Fruit fly (Drosophila melanogaster) whole organism, embryonic: ENCODE measurements around the gene Cpr23B.

Experiments
- ATbp ChIP-seq: fragments of 200-800 bp; sonication (Bioruptor generic); optimal IDR thresholded peaks from 2 replicates; lab custom pipeline; 2017; ENCODE audit warnings: missing biosample characterization, mild to moderate bottlenecking, missing genetic modification characterization, missing genetic modification reagents
- Ada2b ChIP-seq: fragments of 200-800 bp; sonication (Bioruptor generic); IDR thresholded peaks from 2 replicates; pipeline ENCODE4 v1.3.6; 2022; ENCODE audit warnings: missing biosample characterization, missing genetic modification characterization
- Atf3 ChIP-seq: fragments of 200-800 bp; sonication (Bioruptor generic); optimal IDR thresholded peaks from 3 replicates; lab custom pipeline; 2016; ENCODE audit warnings: missing biosample characterization, missing genetic modification characterization
- Bgb ChIP-seq: fragments of 200-800 bp; sonication (Bioruptor generic); IDR thresholded peaks from 2 replicates; pipeline ENCODE4 v1.3.6; 2022; ENCODE audit warnings: missing biosample characterization, missing genetic modification characterization; ENCODE audit not compliant: partially characterized antibody
- CG1024 ChIP-seq: fragments of 200-800 bp; sonication (Bioruptor generic); IDR thresholded peaks from 2 replicates; pipeline ENCODE4 v1.3.6; 2022; ENCODE audit warnings: missing biosample characterization, missing genetic modification characterization
- CG10979 ChIP-seq: fragments of 200-800 bp; sonication (Bioruptor generic); optimal IDR thresholded peaks from 2 replicates; lab custom pipeline; 2018; ENCODE audit warnings: missing biosample characterization, mild to moderate bottlenecking, missing genetic modification characterization, moderate library complexity
- CG13624 ChIP-seq: fragments of 200-800 bp; sonication (Bioruptor generic); optimal IDR thresholded peaks from 2 replicates; lab custom pipeline; 2016; ENCODE audit warnings: missing biosample characterization, missing genetic modification characterization
- CG16815 ChIP-seq: fragments of 200-800 bp; sonication (Bioruptor generic); optimal IDR thresholded peaks from 3 replicates; lab custom pipeline; 2017; ENCODE audit warnings: missing biosample characterization, mild to moderate bottlenecking, missing genetic modification characterization
- CG17328 ChIP-seq: fragments of 200-800 bp; sonication (Bioruptor generic); IDR thresholded peaks from 2 replicates; pipeline ENCODE4 v1.3.6; 2022; ENCODE audit warnings: missing biosample characterization, missing genetic modification characterization
- CG17612 ChIP-seq: fragments of 200-800 bp; sonication (Bioruptor generic); IDR thresholded peaks from 2 replicates; pipeline ENCODE4 v1.3.6; 2022; ENCODE audit warnings: missing biosample characterization, missing genetic modification characterization
- CG18599 ChIP-seq: fragments of 200-800 bp; sonication (Bioruptor generic); optimal IDR thresholded peaks from 3 replicates; lab custom pipeline; 2017; ENCODE audit warnings: missing biosample characterization, missing genetic modification characterization, mild to moderate bottlenecking, moderate library complexity, missing genetic modification reagents
- CG31441 ChIP-seq: fragments of 200-800 bp; sonication (Bioruptor generic); IDR thresholded peaks from 2 replicates; pipeline ENCODE4 v1.3.6; 2022; ENCODE audit warnings: missing biosample characterization, missing genetic modification characterization
- CG3407 ChIP-seq: fragments of 200-800 bp; sonication (Bioruptor generic); optimal IDR thresholded peaks from 2 replicates; lab custom pipeline; 2018; ENCODE audit warnings: missing biosample characterization, mild to moderate bottlenecking, missing genetic modification characterization
- CG4282 ChIP-seq: fragments of 200-800 bp; sonication (Bioruptor generic); optimal IDR thresholded peaks from 2 replicates; lab custom pipeline; 2016; ENCODE audit warnings: missing biosample characterization, missing genetic modification characterization
- CG4617 ChIP-seq: fragments of 200-800 bp; sonication (Bioruptor generic); optimal IDR thresholded peaks from 3 replicates; lab custom pipeline; 2016; ENCODE audit warnings: missing biosample characterization, missing genetic modification characterization, borderline replicate concordance
- CG4730 ChIP-seq: fragments of 200-800 bp; sonication (Bioruptor generic); IDR thresholded peaks from 2 replicates; pipeline ENCODE4 v1.3.6; 2022; ENCODE audit warnings: missing biosample characterization, missing genetic modification characterization
- CG6683 ChIP-seq: fragments of 200-800 bp; sonication (Bioruptor generic); optimal IDR thresholded peaks from 2 replicates; lab custom pipeline; 2017; ENCODE audit warnings: missing biosample characterization, mild to moderate bottlenecking, missing genetic modification characterization, missing genetic modification reagents
- CG6854 ChIP-seq: fragments of 200-800 bp; sonication (Bioruptor generic); optimal IDR thresholded peaks from 3 replicates; lab custom pipeline; 2017; ENCODE audit warnings: missing biosample characterization, mild to moderate bottlenecking, missing genetic modification characterization
- CG7786 ChIP-seq: fragments of 200-800 bp; sonication (Bioruptor generic); optimal IDR thresholded peaks from 2 replicates; lab custom pipeline; 2016; ENCODE audit warnings: missing biosample characterization, missing genetic modification characterization
- CTCF ChIP-seq: fragments of 200-800 bp; sonication (Bioruptor generic); optimal IDR thresholded peaks from 2 replicates; lab custom pipeline; 2017; ENCODE audit warnings: missing biosample characterization, mild to moderate bottlenecking, missing genetic modification characterization, moderate library complexity
- D ChIP-seq, 2 experiments: fragments of 200-800 bp in 1 of 2; fragments of >200 bp in 1 of 2; sonication (Bioruptor generic) in 1 of 2; optimal IDR thresholded peaks; 2 replicates in 1 of 2; 3 replicates in 1 of 2; lab custom pipeline; 2017; ENCODE audit warnings: mild to moderate bottlenecking in 1 of 2, missing biosample characterization in 1 of 2, missing genetic modification characterization in 1 of 2, missing genetic modification reagents in 1 of 2
- Drgx ChIP-seq: fragments of 200-800 bp; sonication (Bioruptor generic); IDR thresholded peaks from 2 replicates; pipeline ENCODE4 v1.3.6; 2022; ENCODE audit warnings: missing biosample characterization, missing genetic modification characterization
- Gsc ChIP-seq: fragments of 200-800 bp; sonication (Bioruptor generic); IDR thresholded peaks from 2 replicates; pipeline ENCODE4 v1.3.6; 2022; ENCODE audit warnings: missing biosample characterization, missing genetic modification characterization
- Hr39 ChIP-seq: fragments of >200 bp; optimal IDR thresholded peaks from 2 replicates; lab custom pipeline; 2017
- Hr51 ChIP-seq, 2 experiments: fragments of 200-800 bp; sonication (Bioruptor generic); optimal IDR thresholded peaks; 2 replicates in 1 of 2; 3 replicates in 1 of 2; lab custom pipeline; 2016 to 2018; ENCODE audit warnings: missing biosample characterization in 2 of 2, missing genetic modification characterization in 2 of 2, mild to moderate bottlenecking in 1 of 2, moderate library complexity in 1 of 2
- Myb ChIP-seq: fragments of 200-800 bp; sonication (Bioruptor generic); optimal IDR thresholded peaks from 2 replicates; lab custom pipeline; 2016; ENCODE audit warnings: missing biosample characterization, missing genetic modification characterization
- Neu2 ChIP-seq: fragments of 200-800 bp; sonication (Bioruptor generic); optimal IDR thresholded peaks from 3 replicates; lab custom pipeline; 2016; ENCODE audit warnings: missing biosample characterization, missing genetic modification characterization, borderline replicate concordance
- Sry-β ChIP-seq: fragments of 200-800 bp; sonication (Bioruptor generic); optimal IDR thresholded peaks from 2 replicates; lab custom pipeline; 2018; ENCODE audit warnings: missing biosample characterization, mild to moderate bottlenecking, missing genetic modification characterization, moderate library complexity
- bcd ChIP-seq: fragments of 200-800 bp; sonication (Bioruptor generic); optimal IDR thresholded peaks from 2 replicates; lab custom pipeline; 2017; ENCODE audit warnings: missing biosample characterization, mild to moderate bottlenecking, missing genetic modification characterization
- cad ChIP-seq: fragments of >200 bp; optimal IDR thresholded peaks from 2 replicates; lab custom pipeline; 2017; ENCODE audit warnings: missing biosample characterization, missing genetic modification characterization
- chinmo ChIP-seq: fragments of 200-800 bp; sonication (Bioruptor generic); IDR thresholded peaks from 4 replicates; pipeline ENCODE4 v1.3.6; 2022; ENCODE audit warnings: missing biosample characterization, missing genetic modification characterization; ENCODE audit not compliant: partially characterized antibody
- crc ChIP-seq: fragments of 200-800 bp; sonication (Bioruptor generic); optimal IDR thresholded peaks from 2 replicates; lab custom pipeline; 2016; ENCODE audit warnings: missing biosample characterization, missing genetic modification characterization
- exex ChIP-seq: fragments of 200-800 bp; sonication (Bioruptor generic); optimal IDR thresholded peaks from 4 replicates; lab custom pipeline; 2018; ENCODE audit warnings: missing biosample characterization, mild to moderate bottlenecking, missing genetic modification characterization, moderate library complexity
- eyg ChIP-seq: fragments of 200-800 bp; sonication (Bioruptor generic); optimal IDR thresholded peaks from 3 replicates; lab custom pipeline; 2016; ENCODE audit warnings: missing biosample characterization, missing genetic modification characterization
- hb ChIP-seq: fragments of 200-800 bp; sonication (Bioruptor generic); IDR thresholded peaks from 3 replicates; pipeline ENCODE4 v1.3.6; 2022; ENCODE audit warnings: missing biosample characterization, missing genetic modification characterization; ENCODE audit not compliant: partially characterized antibody
- hkb ChIP-seq, 2 experiments: fragments of 200-800 bp in 1 of 2; fragments of >200 bp in 1 of 2; sonication (Bioruptor generic) in 1 of 2; IDR thresholded peaks in 1 of 2; optimal IDR thresholded peaks in 1 of 2; 2 replicates each; pipeline versions ENCODE4 v1.3.6 to Lab custom; 2017 to 2022; ENCODE audit warnings: missing biosample characterization in 1 of 2, missing genetic modification characterization in 1 of 2
- lov ChIP-seq, 2 experiments: fragments of 200-800 bp in 1 of 2; fragments of >200 bp in 1 of 2; sonication (Bioruptor generic) in 1 of 2; IDR thresholded peaks in 1 of 2; optimal IDR thresholded peaks in 1 of 2; 2 replicates in 1 of 2; 3 replicates in 1 of 2; pipeline versions ENCODE4 v1.3.6 to Lab custom; 2017 to 2022; ENCODE audit warnings: missing biosample characterization in 1 of 2, missing genetic modification characterization in 1 of 2
- nmo ChIP-seq: fragments of 200-800 bp; sonication (Bioruptor generic); optimal IDR thresholded peaks from 2 replicates; lab custom pipeline; 2018; ENCODE audit warnings: missing biosample characterization, mild to moderate bottlenecking, missing genetic modification characterization, moderate library complexity
- oc ChIP-seq: fragments of 200-800 bp; sonication (Bioruptor generic); optimal IDR thresholded peaks from 2 replicates; lab custom pipeline; 2018; ENCODE audit warnings: missing biosample characterization, mild to moderate bottlenecking, missing genetic modification characterization, moderate library complexity
- pan ChIP-seq, 4 experiments: fragments of >200 bp in 3 of 4; fragments of 200-800 bp in 1 of 4; sonication (Bioruptor generic) in 1 of 4; optimal IDR thresholded peaks in 3 of 4; IDR thresholded peaks in 1 of 4; 2 replicates each; pipeline versions ENCODE4 v1.3.6 to Lab custom; 2017 to 2022; ENCODE audit warnings: missing biosample characterization in 2 of 4, missing genetic modification characterization in 2 of 4, mixed read lengths in 1 of 4
- pnt ChIP-seq: fragments of 200-800 bp; sonication (Bioruptor generic); optimal IDR thresholded peaks from 3 replicates; lab custom pipeline; 2016; ENCODE audit warnings: missing biosample characterization, missing genetic modification characterization
- repo ChIP-seq: fragments of 200-800 bp; sonication (Bioruptor generic); optimal IDR thresholded peaks from 2 replicates; lab custom pipeline; 2016; ENCODE audit warnings: missing biosample characterization, missing genetic modification characterization
- ro ChIP-seq: fragments of 200-800 bp; sonication (Bioruptor generic); IDR thresholded peaks from 2 replicates; pipeline ENCODE4 v1.3.6; 2022; ENCODE audit warnings: missing biosample characterization, missing genetic modification characterization
- sens-2 ChIP-seq: fragments of 200-800 bp; sonication (Bioruptor generic); IDR thresholded peaks from 2 replicates; pipeline ENCODE4 v1.3.6; 2022; ENCODE audit warnings: missing biosample characterization, missing genetic modification characterization
- so ChIP-seq: fragments of 200-800 bp; sonication (Bioruptor generic); IDR thresholded peaks from 3 replicates; pipeline ENCODE4 v1.3.6; 2022; ENCODE audit warnings: missing biosample characterization, missing genetic modification characterization
- sr ChIP-seq: fragments of 200-800 bp; sonication (Bioruptor generic); IDR thresholded peaks from 3 replicates; pipeline ENCODE4 v1.3.6; 2022; ENCODE audit warnings: missing biosample characterization, missing genetic modification characterization
- zfh2 ChIP-seq: fragments of 200-800 bp; sonication (Bioruptor generic); optimal IDR thresholded peaks from 2 replicates; lab custom pipeline; 2016; ENCODE audit warnings: missing biosample characterization, missing genetic modification characterization

The Cpr23B gene

dm6 chr2L:2884683-2885502 lies 46.7 kb downstream of the Cpr23B start (continued):
- TF ChIP-seq D (optimal IDR thresholded peaks at IDR 0.05; lab: Kevin White, UChicago) (no peak), D (GFP tag; optimal IDR thresholded peaks at IDR 0.05; lab: Kevin White, UChicago) (no peak), Drgx (GFP tag; lab: Robert Waterston, UW) (peak; percentile 49), zfh2 (GFP tag; lab: Kevin White, UChicago) (peak; percentile 11), cad (no peak), hkb (optimal IDR thresholded peaks at IDR 0.05; lab: Kevin White, UChicago) (no peak), hkb (GFP tag; IDR thresholded peaks at IDR 0.05; lab: Robert Waterston, UW) (peak; percentile 30), Gsc (no peak), Sry-β (peak; percentile 61), Bgb (GFP tag; lab: Robert Waterston, UW) (peak; percentile 59), sr (GFP tag; lab: Robert Waterston, UW) (peak; percentile 96), CTCF (peak; percentile 67), CG4730 (0 out of 2 replicates have a peak, but pooled peaks have one; percentile 21), pnt (GFP tag; lab: Kevin White, UChicago) (no peak), so (GFP tag; lab: Robert Waterston, UW) (no peak), bcd (no peak), CG7786 (GFP tag; lab: Kevin White, UChicago) (no peak), CG1024 (GFP tag; lab: Robert Waterston, UW) (no peak), nmo (peak; percentile 34), hb (no peak), Ada2b (GFP tag; lab: Robert Waterston, UW) (no peak), CG16815 (no peak), Atf3 (no peak), oc (peak; percentile 66), crc (no peak), CG10979 (no peak), exex (tag; lab: Kevin White, UChicago) (peak; percentile 55), lov (optimal IDR thresholded peaks at IDR 0.05; lab: Kevin White, UChicago) (no peak), lov (GFP tag; IDR thresholded peaks at IDR 0.05; lab: Robert Waterston, UW) (0 out of 3 replicates have a peak, but pooled peaks have one; percentile 59), pan (optimal IDR thresholded peaks at IDR 0.05; lab: Kevin White, UChicago) (no peak), pan (GFP tag; optimal IDR thresholded peaks at IDR 0.05 in 1 of 2, IDR thresholded peaks at IDR 0.05 in 1 of 2) (peak in 1 of 2 experiments; percentile 59), repo (GFP tag; lab: Kevin White, UChicago) (peak; percentile 47), CG13624 (GFP tag; lab: Kevin White, UChicago) (peak; percentile 85), eyg (GFP tag; lab: Kevin White, UChicago) (no peak), CG18599 (peak; percentile 29), CG31441 (GFP tag; lab: Robert Waterston, UW) (no peak; the same call in 1 of the 2 replicates), CG6683 (GFP tag; lab: Kevin White, UChicago) (no peak), Neu2 (GFP tag; lab: Kevin White, UChicago) (no peak), chinmo (peak; percentile 87; the same call in 3 of the 4 replicates), Hr39 (no peak), Hr51 (GFP tag; optimal IDR thresholded peaks at IDR 0.05; lab: Kevin White, UChicago) (no peak), CG17612 (GFP tag; lab: Robert Waterston, UW) (no peak), ATbp (GFP tag; lab: Kevin White, UChicago) (peak; percentile 14), ro (GFP tag; lab: Robert Waterston, UW) (no peak), CG3407 (GFP tag; lab: Kevin White, UChicago) (no peak), CG4282 (GFP tag; lab: Kevin White, UChicago) (no peak), CG17328 (GFP tag; lab: Robert Waterston, UW) (peak; percentile 28; the same call in 1 of the 2 replicates), sens-2 (GFP tag; lab: Robert Waterston, UW) (no peak), CG4617 (GFP tag; lab: Kevin White, UChicago) (no peak), CG6854 (GFP tag; lab: Kevin White, UChicago) (peak; percentile 54), Myb (peak; percentile 50)
